Worm (Caenorhabditis elegans): Measurements from ENCODE around the gene C39B10.1.

The C39B10.1 gene

ce11 chrX:10485300-10485755, 21.9 kb upstream of the C39B10.1 start, which contains the start of gene C33D3.3:
TSS of gene C33D3.3 (plus strand) at chrX:10485350.
- TF ChIP-seq fkh-3 (tag; optimal IDR thresholded peaks at IDR 0.05) (no peak), snpc-3.4 (tag; optimal IDR thresholded peaks at IDR 0.05) (no peak), ets-4 (GFP tag; optimal IDR thresholded peaks at IDR 0.05) (no peak), attf-5 (GFP tag; optimal IDR thresholded peaks at IDR 0.05) (no peak), gei-17 (GFP tag; optimal IDR thresholded peaks at IDR 0.05) (no peak), madf-6 (GFP tag; IDR thresholded peaks at IDR 0.05) (no peak), bed-2 (GFP tag; IDR thresholded peaks at IDR 0.05) (no peak), nhr-80 (tag; optimal IDR thresholded peaks at IDR 0.05) (no peak), sdz-38 (tag; optimal IDR thresholded peaks at IDR 0.05) (no peak), Y95B8A.8 (GFP tag; IDR thresholded peaks at IDR 0.05) (no peak), B0261.1 (tag; optimal IDR thresholded peaks at IDR 0.05) (no peak), let-526 (GFP tag; IDR thresholded peaks at IDR 0.05) (no peak), xnd-1 (tag; optimal IDR thresholded peaks at IDR 0.05) (no peak), egl-18 (GFP tag; IDR thresholded peaks at IDR 0.05) (no peak), tbp1 (GFP tag; optimal IDR thresholded peaks at IDR 0.05) (no peak)

ce11 chrX:10482272-10482671, 18.8 kb upstream of the C39B10.1 start:
- no peak for TF ChIP-seq K11D2.4 (GFP tag; IDR thresholded peaks at IDR 0.05)
- no peak for TF ChIP-seq attf-6 (GFP tag; IDR thresholded peaks at IDR 0.05)
- TF ChIP-seq cebp-1 (GFP tag; IDR thresholded peaks at IDR 0.05) = no peak
- TF ChIP-seq cebp-1 (tag; optimal IDR thresholded peaks at IDR 0.05) = no peak
- TF ChIP-seq die-1 (tag; optimal IDR thresholded peaks at IDR 0.05) = no peak
- no peak for TF ChIP-seq rpc-1 (optimal IDR thresholded peaks at IDR 0.05)
- no peak for TF ChIP-seq rpc-1 (tag; optimal IDR thresholded peaks at IDR 0.05)
- no peak for TF ChIP-seq aptf-2 (GFP tag; conservative IDR thresholded peaks at IDR 0.05)
- TF ChIP-seq C06A6.2 (GFP tag; conservative IDR thresholded peaks at IDR 0.05) = no peak
- no peak for TF ChIP-seq attf-5 (GFP tag; optimal IDR thresholded peaks at IDR 0.05)
- TF ChIP-seq lag-1 (GFP tag; IDR thresholded peaks at IDR 0.05) = no peak
- TF ChIP-seq aptf-3 (GFP tag; IDR thresholded peaks at IDR 0.05) = no peak
- no peak for TF ChIP-seq F52B5.7 (tag; optimal IDR thresholded peaks at IDR 0.05)
- no peak for TF ChIP-seq nhr-120 (GFP tag; IDR thresholded peaks at IDR 0.05)
- no peak for TF ChIP-seq ccch-3 (GFP tag; optimal IDR thresholded peaks at IDR 0.05)
- no peak for TF ChIP-seq ztf-6 (GFP tag; IDR thresholded peaks at IDR 0.05)
- TF ChIP-seq mcd-1 (GFP tag; IDR thresholded peaks at IDR 0.05) = no peak
- TF ChIP-seq F57A8.1 (GFP tag; optimal IDR thresholded peaks at IDR 0.05) = no peak

ce11 chrX:10480563-10481290, 17.3 kb upstream of the C39B10.1 start, which contains the start of gene elt-2:
TSS of gene elt-2 (plus strand) at chrX:10481240.
- TF ChIP-seq egl-44 (GFP tag; IDR thresholded peaks at IDR 0.05) (0 out of 2 replicates have a peak, but pooled peaks have one; percentile 26), nhr-80 (tag; optimal IDR thresholded peaks at IDR 0.05) (peak; percentile 97), ztf-22 (GFP tag; optimal IDR thresholded peaks at IDR 0.05) (peak; percentile 86), atf-7 (tag; optimal IDR thresholded peaks at IDR 0.05) (peak; percentile 65), let-607 (tag; optimal IDR thresholded peaks at IDR 0.05) (peak in 1 of 2 experiments; percentile 38), lir-1 (GFP tag; conservative IDR thresholded peaks at IDR 0.05) (0 out of 2 replicates have a peak, but pooled peaks have one; percentile 17), nfyb-1 (GFP tag; IDR thresholded peaks at IDR 0.05) (peak; percentile 65), Y53G8AR.9 (GFP tag; conservative IDR thresholded peaks at IDR 0.05) (no peak), ets-4 (GFP tag; optimal IDR thresholded peaks at IDR 0.05) (peak; percentile 65), K12H6.12 (tag; optimal IDR thresholded peaks at IDR 0.05) (no peak)

Measured in whole organism, young adult.